Worm (Caenorhabditis elegans) whole organism, L1 larva: Measurements from ENCODE around the gene lin-15A.
A peak's percentile ranks its signal among the peaks of the same experiment; 100 is the strongest.

Source experiments
- C16A3.4 ChIP-seq: fragments of 150-350 bp; optimal IDR thresholded peaks from 2 replicates; lab custom pipeline; 2014; ENCODE audit warnings: missing biosample characterization, missing genetic modification characterization
- C34B4.2 ChIP-seq: sonication (generic microtip); optimal IDR thresholded peaks from 2 replicates; lab custom pipeline; 2017; ENCODE audit warnings: mild to moderate bottlenecking, missing genetic modification characterization, missing compliant biosample characterization
- Y116A8C.19 ChIP-seq: sonication (generic microtip); optimal IDR thresholded peaks from 2 replicates; lab custom pipeline; 2016; ENCODE audit warnings: missing compliant biosample characterization, missing genetic modification characterization, borderline replicate concordance
- alr-1 ChIP-seq: fragments of 200-800 bp; sonication (Bioruptor generic); optimal IDR thresholded peaks from 2 replicates; lab custom pipeline; 2018; ENCODE audit warnings: borderline replicate concordance, mild to moderate bottlenecking, missing genetic modification characterization, missing compliant biosample characterization
- aly-2 ChIP-seq: fragments of 150-350 bp; optimal IDR thresholded peaks from 2 replicates; lab custom pipeline; 2014; ENCODE audit warnings: missing biosample characterization, missing genetic modification characterization
- ama-1 ChIP-seq: fragments of 150-350 bp; optimal IDR thresholded peaks from 2 replicates; lab custom pipeline; 2014
- ceh-82 ChIP-seq, 3 experiments: fragments of 150-350 bp in 1 of 3; sonication (generic microtip) in 2 of 3; optimal IDR thresholded peaks; 2 replicates each; lab custom pipeline; 2014 to 2017; ENCODE audit warnings: missing biosample characterization in 3 of 3, missing genetic modification characterization in 3 of 3
- ceh-90 ChIP-seq: sonication (generic microtip); optimal IDR thresholded peaks from 2 replicates; lab custom pipeline; 2016; ENCODE audit warnings: missing genetic modification characterization, missing compliant biosample characterization
- dpl-1 ChIP-seq, 3 experiments: fragments of 150-350 bp in 2 of 3; sonication (generic microtip) in 1 of 3; optimal IDR thresholded peaks; 2 replicates each; lab custom pipeline; 2014 to 2017; ENCODE audit warnings: missing biosample characterization in 3 of 3, missing genetic modification characterization in 3 of 3, missing genetic modification reagents in 3 of 3
- efl-1 ChIP-seq, 4 experiments: fragments of 150-350 bp; optimal IDR thresholded peaks in 3 of 4; peaks in 1 of 4; 1 replicate in 1 of 4; 2 replicates in 3 of 4; lab custom pipeline; 2014; ENCODE audit warnings: missing biosample characterization in 2 of 4, missing genetic modification characterization in 2 of 4, missing genetic modification reagents in 2 of 4
- egl-13 ChIP-seq: sonication (generic microtip); optimal IDR thresholded peaks from 2 replicates; lab custom pipeline; 2016; ENCODE audit warnings: missing genotype, missing genetic modification reagents, missing genetic modification characterization, missing compliant biosample characterization
- egl-27 ChIP-seq, 2 experiments: fragments of 150-350 bp in 1 of 2; sonication (generic microtip); optimal IDR thresholded peaks; 3 replicates each; lab custom pipeline; 2017 to 2018; ENCODE audit warnings: missing biosample characterization in 2 of 2, missing genetic modification characterization in 2 of 2, missing genetic modification reagents in 2 of 2
- elt-2 ChIP-seq: sonication (generic microtip); optimal IDR thresholded peaks from 2 replicates; lab custom pipeline; 2016; ENCODE audit warnings: missing genetic modification characterization, mild to moderate bottlenecking, inconsistent platforms, missing compliant biosample characterization, missing genetic modification reagents
- fos-1 ChIP-seq: fragments of 150-350 bp; optimal IDR thresholded peaks from 2 replicates; lab custom pipeline; 2014; ENCODE audit warnings: missing biosample characterization, missing genetic modification characterization
- grh-1 ChIP-seq: fragments of 200-800 bp; sonication (Bioruptor generic); IDR thresholded peaks from 2 replicates; pipeline ENCODE4 v1.3.6; 2022; ENCODE audit warnings: missing genetic modification reagents, missing genetic modification characterization, missing compliant biosample characterization
- hlh-17 ChIP-seq: fragments of 200-800 bp; sonication (Bioruptor generic); optimal IDR thresholded peaks from 2 replicates; lab custom pipeline; 2018; ENCODE audit warnings: missing genetic modification characterization, mild to moderate bottlenecking, missing compliant biosample characterization, moderate library complexity, borderline replicate concordance
- hlh-4 ChIP-seq: sonication (generic microtip); optimal IDR thresholded peaks from 2 replicates; lab custom pipeline; 2016; ENCODE audit warnings: mild to moderate bottlenecking, missing genetic modification characterization, missing compliant biosample characterization
- isw-1 ChIP-seq: fragments of 200-800 bp; sonication (Bioruptor generic); IDR thresholded peaks from 2 replicates; pipeline ENCODE4 v1.3.6; 2022; ENCODE audit warnings: missing genetic modification characterization, missing compliant biosample characterization
- jun-1 ChIP-seq: fragments of 150-350 bp; optimal IDR thresholded peaks from 2 replicates; lab custom pipeline; 2014; ENCODE audit warnings: missing biosample characterization, missing genetic modification reagents, missing genetic modification characterization
- lin-13 ChIP-seq: fragments of 150-350 bp; optimal IDR thresholded peaks from 2 replicates; lab custom pipeline; 2014; ENCODE audit warnings: missing biosample characterization, missing genetic modification reagents, missing genetic modification characterization
- lin-14 ChIP-seq: fragments of 200-800 bp; sonication (Bioruptor generic); optimal IDR thresholded peaks from 2 replicates; lab custom pipeline; 2018; ENCODE audit warnings: mild to moderate bottlenecking, missing genetic modification characterization, moderate library complexity, missing compliant biosample characterization
- mab-9 ChIP-seq: fragments of 200-800 bp; sonication (Bioruptor generic); IDR thresholded peaks from 2 replicates; pipeline ENCODE4 v1.3.6; 2022; ENCODE audit warnings: missing genetic modification reagents, missing genetic modification characterization, missing compliant biosample characterization
- mdl-1 ChIP-seq, 2 experiments: fragments of 150-350 bp; optimal IDR thresholded peaks; 2 replicates each; lab custom pipeline; 2014 to 2017; ENCODE audit warnings: missing biosample characterization in 2 of 2, missing genetic modification characterization in 2 of 2, inconsistent platforms in 1 of 2
- mef-2 ChIP-seq: fragments of 150-350 bp; optimal IDR thresholded peaks from 2 replicates; lab custom pipeline; 2014; ENCODE audit warnings: missing biosample characterization, missing genetic modification characterization
- mep-1 ChIP-seq: fragments of 150-350 bp; optimal IDR thresholded peaks from 2 replicates; lab custom pipeline; 2014; ENCODE audit warnings: missing biosample characterization, missing genetic modification characterization
- nhr-12 ChIP-seq: sonication (generic microtip); optimal IDR thresholded peaks from 2 replicates; lab custom pipeline; 2017; ENCODE audit warnings: missing biosample characterization, missing genetic modification characterization
- nhr-19 ChIP-seq: fragments of 200-800 bp; sonication (Bioruptor generic); conservative IDR thresholded peaks from 2 replicates; pipeline ENCODE4 v1.3.6; 2022; ENCODE audit warnings: missing genetic modification characterization, missing compliant biosample characterization
- nhr-20 ChIP-seq: sonication (generic microtip); optimal IDR thresholded peaks from 2 replicates; lab custom pipeline; 2016; ENCODE audit warnings: mild to moderate bottlenecking, missing genetic modification characterization, missing compliant biosample characterization
- nhr-237 ChIP-seq: fragments of 150-350 bp; optimal IDR thresholded peaks from 2 replicates; lab custom pipeline; 2014; ENCODE audit warnings: missing biosample characterization, missing genetic modification characterization
- nhr-28 ChIP-seq: fragments of 150-350 bp; optimal IDR thresholded peaks from 2 replicates; lab custom pipeline; 2014; ENCODE audit warnings: missing biosample characterization, missing genetic modification characterization
- nhr-47 ChIP-seq: sonication (generic microtip); optimal IDR thresholded peaks from 2 replicates; lab custom pipeline; 2016; ENCODE audit warnings: mild to moderate bottlenecking, missing genetic modification characterization, moderate library complexity, missing compliant biosample characterization
- nhr-77 ChIP-seq: fragments of 150-350 bp; optimal IDR thresholded peaks from 2 replicates; lab custom pipeline; 2014; ENCODE audit warnings: missing biosample characterization, missing genetic modification characterization
- nhr-90 ChIP-seq: sonication (generic microtip); optimal IDR thresholded peaks from 2 replicates; lab custom pipeline; 2016; ENCODE audit warnings: mild to moderate bottlenecking, missing genetic modification characterization, missing compliant biosample characterization; ENCODE audit not compliant: poor library complexity
- pag-3 ChIP-seq: sonication (generic microtip); optimal IDR thresholded peaks from 2 replicates; lab custom pipeline; 2017; ENCODE audit warnings: missing genetic modification characterization, mild to moderate bottlenecking, missing compliant biosample characterization, antibody characterized with exemption, borderline replicate concordance; ENCODE audit not compliant: insufficient read depth
- pax-3 ChIP-seq: fragments of 200-800 bp; sonication (Bioruptor generic); optimal IDR thresholded peaks from 2 replicates; lab custom pipeline; 2018; ENCODE audit warnings: mild to moderate bottlenecking, missing genetic modification characterization, moderate library complexity, missing compliant biosample characterization
- rnt-1 ChIP-seq: sonication (generic microtip); optimal IDR thresholded peaks from 2 replicates; lab custom pipeline; 2016; ENCODE audit warnings: mild to moderate bottlenecking, missing genetic modification characterization, moderate library complexity, missing compliant biosample characterization
- skn-1 ChIP-seq: fragments of 150-350 bp; optimal IDR thresholded peaks from 2 replicates; lab custom pipeline; 2014; ENCODE audit warnings: missing biosample characterization, missing genetic modification characterization
- snpc-4 ChIP-seq: fragments of 150-350 bp; optimal IDR thresholded peaks from 2 replicates; lab custom pipeline; 2014; ENCODE audit warnings: missing biosample characterization, missing genetic modification characterization
- sox-4 ChIP-seq: sonication (generic microtip); optimal IDR thresholded peaks from 2 replicates; lab custom pipeline; 2016; ENCODE audit warnings: missing genetic modification characterization, missing compliant biosample characterization
- swsn-7 ChIP-seq: sonication (generic microtip); optimal IDR thresholded peaks from 2 replicates; lab custom pipeline; 2016; ENCODE audit warnings: missing genetic modification characterization, missing compliant biosample characterization
- tbx-2 ChIP-seq: sonication (generic microtip); optimal IDR thresholded peaks from 2 replicates; lab custom pipeline; 2016; ENCODE audit warnings: missing genetic modification characterization, missing compliant biosample characterization
- tlp-1 ChIP-seq: fragments of 150-350 bp; optimal IDR thresholded peaks from 2 replicates; lab custom pipeline; 2014; ENCODE audit warnings: missing biosample characterization, missing genetic modification characterization
- unc-130 ChIP-seq: fragments of 150-350 bp; optimal IDR thresholded peaks from 2 replicates; lab custom pipeline; 2017; ENCODE audit warnings: missing biosample characterization, missing genetic modification characterization, inconsistent platforms
- unc-30 ChIP-seq: sonication (generic microtip); optimal IDR thresholded peaks from 2 replicates; lab custom pipeline; 2017; ENCODE audit warnings: missing biosample characterization, missing genetic modification characterization
- unc-62 ChIP-seq: fragments of 150-350 bp; optimal IDR thresholded peaks from 2 replicates; lab custom pipeline; 2014; ENCODE audit warnings: missing biosample characterization, missing genetic modification reagents, missing genetic modification characterization
- unc-86 ChIP-seq: sonication (generic microtip); optimal IDR thresholded peaks from 2 replicates; lab custom pipeline; 2016; ENCODE audit warnings: missing genetic modification characterization, missing compliant biosample characterization
- unc-98 ChIP-seq: fragments of 200-800 bp; sonication (Bioruptor generic); IDR thresholded peaks from 2 replicates; pipeline ENCODE4 v1.3.6; 2022; ENCODE audit warnings: missing genetic modification characterization, missing compliant biosample characterization
- zag-1 ChIP-seq: fragments of 150-350 bp; optimal IDR thresholded peaks from 2 replicates; lab custom pipeline; 2014; ENCODE audit warnings: missing biosample characterization, missing genetic modification characterization
- zip-4 ChIP-seq: fragments of 200-800 bp; sonication (Bioruptor generic); optimal IDR thresholded peaks from 2 replicates; lab custom pipeline; 2018; ENCODE audit warnings: mild to moderate bottlenecking, missing genetic modification characterization, moderate library complexity, missing compliant biosample characterization

The lin-15A gene

ce11 chrX:15773262-15773908 is 41.6 kb downstream of the lin-15A start, which contains the start of gene Y7A5A.13:
Gene Y7A5A.13 (plus strand): TSS chrX:15773858.
- TF ChIP-seq nhr-12 (tag; lab: Kevin White, UChicago) = no peak
- TF ChIP-seq tbx-2 (tag; lab: Kevin White, UChicago) = no peak
- TF ChIP-seq unc-62 (GFP tag; lab: Kevin White, UChicago) = no peak
- TF ChIP-seq hlh-4 = no peak
- TF ChIP-seq nhr-28 = no peak
- TF ChIP-seq nhr-19 (GFP tag; lab: Robert Waterston, UW) = no peak
- TF ChIP-seq egl-13 (tag; lab: Kevin White, UChicago) = no peak
- TF ChIP-seq ceh-82 (tag; optimal IDR thresholded peaks at IDR 0.05; lab: Kevin White, UChicago) = no peak

- no peak for TF ChIP-seq zag-1
- TF ChIP-seq Y116A8C.19 (tag; lab: Kevin White, UChicago) = no peak
- no peak for TF ChIP-seq C34B4.2
- peak; percentile 78 for TF ChIP-seq lin-14 (GFP tag; lab: Kevin White, UChicago)
- peak; percentile 50 for TF ChIP-seq nhr-20 (tag; lab: Kevin White, UChicago)
- no peak for TF ChIP-seq nhr-237 (tag; lab: Kevin White, UChicago)
- peak; percentile 51 for TF ChIP-seq C16A3.4 (tag; lab: Kevin White, UChicago)
- TF ChIP-seq tlp-1 (tag; lab: Kevin White, UChicago) = no peak
- TF ChIP-seq skn-1 (tag; lab: Kevin White, UChicago) = peak; percentile 0
- no peak for TF ChIP-seq grh-1
- TF ChIP-seq ceh-90 (tag; lab: Kevin White, UChicago) = no peak
- no peak for TF ChIP-seq unc-98 (GFP tag; lab: Robert Waterston, UW)
- TF ChIP-seq hlh-17 = no peak
- no peak for TF ChIP-seq ceh-82 (tag; optimal IDR thresholded peaks at IDR 0.05; lab: Kevin White, UChicago)
- no peak for TF ChIP-seq nhr-77 (tag; lab: Kevin White, UChicago)
- peak; percentile 3 for TF ChIP-seq mep-1 (tag; lab: Kevin White, UChicago)
- TF ChIP-seq hlh-4 = no peak
- no peak for TF ChIP-seq dpl-1 (GFP tag; optimal IDR thresholded peaks at IDR 0.05; lab: Kevin White, UChicago)
- TF ChIP-seq rnt-1 (tag; lab: Kevin White, UChicago) = peak; percentile 45
- no peak for TF ChIP-seq unc-30 (tag; lab: Kevin White, UChicago)
- no peak for TF ChIP-seq unc-62 (GFP tag; lab: Kevin White, UChicago)
- TF ChIP-seq unc-130 = peak; percentile 55
- no peak for TF ChIP-seq lin-13 (GFP tag; lab: Kevin White, UChicago)
- TF ChIP-seq mef-2 (tag; lab: Kevin White, UChicago) = no peak
- TF ChIP-seq swsn-7 (tag; lab: Kevin White, UChicago) = no peak
- TF ChIP-seq sox-4 (tag; lab: Kevin White, UChicago) = no peak
- TF ChIP-seq aly-2 (tag; lab: Kevin White, UChicago) = no peak
- peak; percentile 80 for TF ChIP-seq elt-2 (tag; lab: Kevin White, UChicago)
- TF ChIP-seq pax-3 (tag; lab: Kevin White, UChicago) = no peak
- no peak for TF ChIP-seq snpc-4 (tag; lab: Kevin White, UChicago)
- no peak for TF ChIP-seq unc-86
- no peak for TF ChIP-seq egl-27 (tag; optimal IDR thresholded peaks at IDR 0.05; lab: Kevin White, UChicago)
- TF ChIP-seq mdl-1 (tag; optimal IDR thresholded peaks at IDR 0.05; lab: Kevin White, UChicago) = peak in 1 of 2 experiments; percentile 70
- TF ChIP-seq pag-3 = no peak
- TF ChIP-seq mab-9 (GFP tag; lab: Robert Waterston, UW) = no peak
- TF ChIP-seq isw-1 (GFP tag; lab: Robert Waterston, UW) = no peak
- TF ChIP-seq ama-1 (lab: Kevin White, UChicago) = peak; percentile 28
- TF ChIP-seq efl-1 (optimal IDR thresholded peaks at IDR 0.05; lab: Kevin White, UChicago) = no peak
- TF ChIP-seq efl-1 (GFP tag; optimal IDR thresholded peaks at IDR 0.05 in 1 of 2; lab: Kevin White, UChicago) = peak in 1 of 2 experiments; percentile 65
- no peak for TF ChIP-seq zip-4 (GFP tag; lab: Kevin White, UChicago)
- TF ChIP-seq nhr-47 = no peak
- TF ChIP-seq jun-1 (tag; lab: Kevin White, UChicago) = no peak
- no peak for TF ChIP-seq nhr-90 (tag; lab: Kevin White, UChicago)
- no peak for TF ChIP-seq nhr-28
- no peak for TF ChIP-seq fos-1
- no peak for TF ChIP-seq alr-1 (tag; lab: Kevin White, UChicago)
Measured at ce11 chrX:15779503-15779902, 47.7 kb downstream of the lin-15A start.
